Worm (Caenorhabditis elegans) whole organism, late embryonic: Measurements from ENCODE around the gene suox-1.

Experiments used
- C08G9.2 ChIP-seq: sonication (generic microtip); optimal IDR thresholded peaks from 2 replicates; lab custom pipeline; 2016; ENCODE audit warnings: mild to moderate bottlenecking, missing genetic modification characterization, moderate library complexity, missing compliant biosample characterization
- C38D4.7 ChIP-seq: fragments of 200-800 bp; sonication (Bioruptor generic); optimal IDR thresholded peaks from 2 replicates; lab custom pipeline; 2018; ENCODE audit warnings: mild to moderate bottlenecking, missing genetic modification characterization, moderate library complexity, missing compliant biosample characterization
- K02D7.2 ChIP-seq: sonication (generic microtip); optimal IDR thresholded peaks from 2 replicates; lab custom pipeline; 2017; ENCODE audit warnings: mild to moderate bottlenecking, missing genetic modification characterization, missing compliant biosample characterization
- T23F11.4 ChIP-seq: fragments of 200-800 bp; sonication (Bioruptor generic); optimal IDR thresholded peaks from 2 replicates; lab custom pipeline; 2018; ENCODE audit warnings: mild to moderate bottlenecking, missing genetic modification characterization, missing compliant biosample characterization
- Y22D7AL.16 ChIP-seq: sonication (generic microtip); optimal IDR thresholded peaks from 2 replicates; lab custom pipeline; 2016; ENCODE audit warnings: missing genetic modification characterization, missing compliant biosample characterization
- ama-1 ChIP-seq: fragments of 150-350 bp; optimal IDR thresholded peaks from 2 replicates; lab custom pipeline; 2014
- ceh-19 ChIP-seq: fragments of 200-800 bp; sonication (Bioruptor generic); optimal IDR thresholded peaks from 2 replicates; lab custom pipeline; 2018; ENCODE audit warnings: mild to moderate bottlenecking, missing genetic modification characterization, missing compliant biosample characterization
- ceh-2 ChIP-seq: sonication (generic microtip); optimal IDR thresholded peaks from 2 replicates; lab custom pipeline; 2016; ENCODE audit warnings: missing genotype, missing genetic modification characterization, missing compliant biosample characterization
- ceh-30 ChIP-seq: fragments of 150-350 bp; optimal IDR thresholded peaks from 2 replicates; lab custom pipeline; 2014; ENCODE audit warnings: missing biosample characterization, missing genetic modification characterization
- ceh-31 ChIP-seq: sonication (generic microtip); optimal IDR thresholded peaks from 2 replicates; lab custom pipeline; 2016; ENCODE audit warnings: missing genetic modification characterization, missing compliant biosample characterization
- ceh-9 ChIP-seq: sonication (generic microtip); optimal IDR thresholded peaks from 2 replicates; lab custom pipeline; 2016; ENCODE audit warnings: mild to moderate bottlenecking, missing genetic modification characterization, inconsistent platforms, missing compliant biosample characterization
- dve-1 ChIP-seq: sonication (generic microtip); optimal IDR thresholded peaks from 2 replicates; lab custom pipeline; 2017; ENCODE audit warnings: antibody characterized with exemption, mild to moderate bottlenecking, missing genetic modification characterization, missing compliant biosample characterization
- elt-2 ChIP-seq: sonication (generic microtip); optimal IDR thresholded peaks from 2 replicates; lab custom pipeline; 2016; ENCODE audit warnings: missing genetic modification reagents, missing genetic modification characterization, missing compliant biosample characterization
- elt-4 ChIP-seq: sonication (generic microtip); optimal IDR thresholded peaks from 2 replicates; lab custom pipeline; 2016; ENCODE audit warnings: missing genetic modification characterization, missing compliant biosample characterization
- ets-4 ChIP-seq: sonication (generic microtip); optimal IDR thresholded peaks from 2 replicates; lab custom pipeline; 2016; ENCODE audit warnings: missing genetic modification characterization, missing compliant biosample characterization
- eyg-1 ChIP-seq: sonication (generic microtip); optimal IDR thresholded peaks from 2 replicates; lab custom pipeline; 2016; ENCODE audit warnings: missing genotype, missing genetic modification characterization, missing compliant biosample characterization
- fkh-6 ChIP-seq: sonication (generic microtip); optimal IDR thresholded peaks from 2 replicates; lab custom pipeline; 2016; ENCODE audit warnings: missing genetic modification characterization, missing compliant biosample characterization
- gmeb-2 ChIP-seq: sonication (generic microtip); optimal IDR thresholded peaks from 2 replicates; lab custom pipeline; 2016; ENCODE audit warnings: missing genetic modification characterization, inconsistent platforms, missing compliant biosample characterization
- hlh-13 ChIP-seq: fragments of 200-800 bp; sonication (Bioruptor generic); optimal IDR thresholded peaks from 2 replicates; lab custom pipeline; 2018; ENCODE audit warnings: mild to moderate bottlenecking, missing genetic modification characterization, missing compliant biosample characterization
- hlh-15 ChIP-seq: sonication (generic microtip); optimal IDR thresholded peaks from 2 replicates; lab custom pipeline; 2016; ENCODE audit warnings: missing genetic modification characterization, missing compliant biosample characterization
- hlh-30 ChIP-seq: sonication (generic microtip); optimal IDR thresholded peaks from 2 replicates; lab custom pipeline; 2017; ENCODE audit warnings: antibody characterized with exemption, missing genetic modification characterization, missing compliant biosample characterization; ENCODE audit not compliant: insufficient read depth
- hlh-6 ChIP-seq: sonication (generic microtip); optimal IDR thresholded peaks from 2 replicates; lab custom pipeline; 2016; ENCODE audit warnings: missing genotype, missing genetic modification characterization, missing compliant biosample characterization
- mec-3 ChIP-seq: sonication (generic microtip); optimal IDR thresholded peaks from 2 replicates; lab custom pipeline; 2016; ENCODE audit warnings: borderline replicate concordance, missing genetic modification characterization, missing compliant biosample characterization
- nhr-232 ChIP-seq: sonication (generic microtip); optimal IDR thresholded peaks from 2 replicates; lab custom pipeline; 2016; ENCODE audit warnings: missing genetic modification characterization, missing compliant biosample characterization
- npax-4 ChIP-seq: sonication (generic microtip); optimal IDR thresholded peaks from 2 replicates; lab custom pipeline; 2016; ENCODE audit warnings: missing genetic modification characterization, missing compliant biosample characterization
- pag-3 ChIP-seq: sonication (generic microtip); optimal IDR thresholded peaks from 2 replicates; lab custom pipeline; 2016; ENCODE audit warnings: missing compliant biosample characterization, missing genetic modification characterization, borderline replicate concordance
- pat-9 ChIP-seq: fragments of 200-800 bp; sonication (Bioruptor generic); optimal IDR thresholded peaks from 2 replicates; lab custom pipeline; 2018; ENCODE audit warnings: mild to moderate bottlenecking, missing genetic modification characterization, moderate library complexity, missing compliant biosample characterization
- pha-4 ChIP-seq: fragments of 150-350 bp; optimal IDR thresholded peaks from 2 replicates; lab custom pipeline; 2018; ENCODE audit warnings: missing biosample characterization, missing genetic modification reagents, missing genetic modification characterization
- rnt-1 ChIP-seq: sonication (generic microtip); optimal IDR thresholded peaks from 2 replicates; lab custom pipeline; 2016; ENCODE audit warnings: missing genetic modification characterization, missing compliant biosample characterization
- sdc-2 ChIP-seq: sonication (generic microtip); optimal IDR thresholded peaks from 2 replicates; lab custom pipeline; 2016; ENCODE audit warnings: missing genotype, missing genetic modification characterization, missing compliant biosample characterization
- sox-4 ChIP-seq: sonication (generic microtip); optimal IDR thresholded peaks from 2 replicates; lab custom pipeline; 2017; ENCODE audit warnings: mild to moderate bottlenecking, missing genetic modification characterization, inconsistent platforms, missing compliant biosample characterization
- syd-9 ChIP-seq: sonication (generic microtip); optimal IDR thresholded peaks from 2 replicates; lab custom pipeline; 2016; ENCODE audit warnings: mild to moderate bottlenecking, missing genetic modification characterization, moderate library complexity, missing compliant biosample characterization
- tbx-2 ChIP-seq: sonication (generic microtip); optimal IDR thresholded peaks from 2 replicates; lab custom pipeline; 2016; ENCODE audit warnings: missing genetic modification characterization, missing compliant biosample characterization
- tbx-7 ChIP-seq: sonication (generic microtip); optimal IDR thresholded peaks from 2 replicates; lab custom pipeline; 2016; ENCODE audit warnings: missing genotype, missing genetic modification characterization, missing compliant biosample characterization
- ttx-3 ChIP-seq: sonication (generic microtip); optimal IDR thresholded peaks from 2 replicates; lab custom pipeline; 2016; ENCODE audit warnings: missing genetic modification reagents, missing genetic modification characterization, missing compliant biosample characterization
- unc-3 ChIP-seq, 2 experiments: fragments of 200-800 bp in 1 of 2; sonication (Bioruptor generic) in 1 of 2; sonication (generic microtip) in 1 of 2; conservative IDR thresholded peaks in 1 of 2; optimal IDR thresholded peaks in 1 of 2; 2 replicates each; pipeline versions ENCODE4 v1.3.6 to Lab custom; 2016 to 2022; ENCODE audit warnings: missing compliant biosample characterization in 2 of 2, missing genetic modification characterization in 2 of 2, missing genetic modification reagents in 1 of 2
- unc-42 ChIP-seq: sonication (generic microtip); optimal IDR thresholded peaks from 2 replicates; lab custom pipeline; 2016; ENCODE audit warnings: missing genotype, missing genetic modification characterization, missing compliant biosample characterization
- unc-55 ChIP-seq: sonication (generic microtip); optimal IDR thresholded peaks from 2 replicates; lab custom pipeline; 2017; ENCODE audit warnings: missing biosample characterization, missing genetic modification reagents, missing genetic modification characterization

The suox-1 gene

DNA sequence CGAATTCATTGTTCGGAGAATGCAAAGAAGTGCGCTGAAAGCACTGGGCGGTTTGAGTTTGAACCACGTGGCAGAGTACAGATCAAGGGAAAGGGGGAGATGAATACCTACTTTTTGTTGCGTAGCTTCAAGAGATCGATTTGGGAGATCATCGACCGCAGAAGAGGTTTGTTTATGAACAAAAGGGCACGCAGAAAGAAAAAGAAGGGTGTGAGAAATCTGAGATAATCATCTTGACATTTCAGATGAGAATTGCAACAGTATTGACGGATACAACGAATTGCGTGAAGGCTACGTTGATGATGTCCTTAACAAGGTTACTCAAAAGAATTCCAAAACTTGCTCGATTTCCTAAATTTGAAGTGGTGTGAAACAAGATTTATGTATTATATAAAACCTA is 12.1 kb upstream of the suox-1 start:
- TF ChIP-seq ama-1 (lab: Kevin White, UChicago) (no peak), elt-2 (tag; lab: Kevin White, UChicago) (no peak), ceh-30 (tag; lab: Kevin White, UChicago) (no peak), fkh-6 (tag; lab: Kevin White, UChicago) (no peak), syd-9 (tag; lab: Kevin White, UChicago) (no peak), tbx-7 (no peak), hlh-15 (tag; lab: Kevin White, UChicago) (no peak), nhr-232 (tag; lab: Kevin White, UChicago) (no peak), ceh-31 (tag; lab: Kevin White, UChicago) (no peak), C08G9.2 (no peak), ceh-19 (GFP tag; lab: Kevin White, UChicago) (no peak), hlh-13 (GFP tag; lab: Kevin White, UChicago) (no peak), ets-4 (tag; lab: Kevin White, UChicago) (no peak), tbx-2 (tag; lab: Kevin White, UChicago) (no peak), T23F11.4 (no peak), sox-4 (no peak), dve-1 (tag; lab: Kevin White, UChicago) (no peak), Y22D7AL.16 (tag; lab: Kevin White, UChicago) (no peak)

DNA sequence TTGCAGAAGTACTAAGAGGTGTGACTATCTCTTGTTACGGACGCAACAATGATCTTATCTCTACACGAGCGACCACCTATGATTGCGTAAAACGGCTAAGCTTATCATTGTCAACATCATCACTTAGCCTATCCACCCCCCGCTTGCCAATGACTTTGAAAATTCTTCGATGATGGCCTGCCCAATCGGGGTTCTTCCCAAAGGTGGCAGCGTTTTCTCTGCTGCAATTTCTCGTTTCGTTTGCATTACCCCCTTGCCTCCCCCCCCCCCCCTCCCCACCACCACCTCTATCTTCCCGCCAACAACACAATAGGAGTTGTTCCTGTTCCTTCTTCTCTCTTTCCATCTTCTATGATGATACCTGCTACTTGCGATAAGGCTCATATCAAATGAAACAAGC is 10.2 kb upstream of the suox-1 start:
- no peak for TF ChIP-seq eyg-1 (tag; lab: Kevin White, UChicago)
- TF ChIP-seq elt-2 (tag; lab: Kevin White, UChicago), result peak; percentile 46

DNA sequence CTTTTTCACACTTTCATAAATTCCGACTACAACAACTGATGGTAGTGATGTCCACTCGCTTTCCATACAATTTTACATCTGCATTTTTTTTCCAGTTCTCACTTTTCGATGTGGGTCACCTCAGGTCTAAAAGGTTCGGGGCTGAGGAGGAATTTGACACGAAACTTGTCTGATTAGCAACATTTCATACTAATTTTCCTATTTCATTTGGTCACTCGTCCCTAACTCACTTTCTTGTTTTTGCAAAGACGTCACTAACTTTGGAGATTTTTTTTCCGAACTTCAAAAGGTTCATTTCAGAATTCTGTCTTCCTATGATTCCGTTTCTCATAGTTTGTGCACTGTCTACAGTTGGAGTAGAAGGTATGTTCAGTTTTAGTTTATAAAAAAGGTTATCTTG is 9.5 kb upstream of the suox-1 start, which contains the start of gene H13N06.2:
H13N06.2 (plus strand) TSS at position 301 of the 400 bp plus-strand sequence.
- TF ChIP-seq unc-42 (tag; lab: Kevin White, UChicago), result no peak
- TF ChIP-seq K02D7.2 (tag; lab: Kevin White, UChicago), result no peak
- no peak for TF ChIP-seq pag-3 (tag; lab: Kevin White, UChicago)
- TF ChIP-seq tbx-7, result no peak
- no peak for TF ChIP-seq hlh-15 (tag; lab: Kevin White, UChicago)
- no peak for TF ChIP-seq sdc-2 (tag; lab: Kevin White, UChicago)
- TF ChIP-seq C38D4.7 (GFP tag; lab: Kevin White, UChicago), result no peak
- TF ChIP-seq, all 69 proteins: peak for 0

DNA sequence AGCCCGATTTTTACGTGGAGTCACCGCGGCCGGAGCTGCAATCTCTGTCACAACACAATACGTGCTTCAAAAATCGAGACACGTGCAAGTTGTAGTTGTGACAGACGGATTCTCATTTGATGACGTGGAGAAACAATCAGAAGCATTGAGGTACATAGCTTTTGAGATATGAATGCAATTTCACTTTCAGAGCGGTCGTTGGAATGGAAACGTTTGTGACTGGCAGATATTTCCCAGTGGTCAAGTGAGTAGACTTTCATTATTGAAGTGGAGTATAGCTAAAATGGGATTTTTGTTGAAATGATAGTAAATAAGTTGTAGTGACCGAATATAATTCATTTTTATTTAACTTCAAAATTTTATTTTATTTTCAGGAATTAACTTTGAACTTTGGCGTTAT is 6.2 kb upstream of the suox-1 start:
- no peak for TF ChIP-seq rnt-1 (tag; lab: Kevin White, UChicago)
- TF ChIP-seq T23F11.4, result no peak
- no peak for TF ChIP-seq hlh-15 (tag; lab: Kevin White, UChicago)
- TF ChIP-seq hlh-30 (tag; lab: Kevin White, UChicago), result no peak
- TF ChIP-seq ttx-3 (tag; lab: Kevin White, UChicago), result no peak
- no peak for TF ChIP-seq ceh-2 (tag; lab: Kevin White, UChicago)
- no peak for TF ChIP-seq hlh-6 (tag; lab: Kevin White, UChicago)
- TF ChIP-seq gmeb-2 (tag; lab: Kevin White, UChicago), result no peak
- TF ChIP-seq pat-9 (tag; lab: Kevin White, UChicago), result no peak
- no peak for TF ChIP-seq npax-4 (tag; lab: Kevin White, UChicago)
- TF ChIP-seq sox-4, result no peak
- TF ChIP-seq unc-3 (GFP tag; conservative IDR thresholded peaks at IDR 0.05; lab: Robert Waterston, UW), result no peak
- TF ChIP-seq unc-3 (tag; optimal IDR thresholded peaks at IDR 0.05; lab: Kevin White, UChicago), result no peak
- TF ChIP-seq pha-4 (tag; lab: Kevin White, UChicago), result no peak
- TF ChIP-seq ceh-9 (tag; lab: Kevin White, UChicago), result no peak
- TF ChIP-seq unc-55, result no peak
- TF ChIP-seq mec-3 (tag; lab: Kevin White, UChicago), result no peak
- TF ChIP-seq elt-4, result no peak
- TF ChIP-seq tbx-2 (tag; lab: Kevin White, UChicago), result no peak
